Fruit fly (Drosophila melanogaster) whole organism, embryonic: Measurements from ENCODE around the gene Tps1.
A peak's percentile ranks its signal among the peaks of the same experiment; 100 is the strongest.

Experiments used
- Awh ChIP-seq: fragments of 200-800 bp; sonication (Bioruptor generic); IDR thresholded peaks from 2 replicates; pipeline ENCODE4, ENCODE4 v1.3.6; 2022; ENCODE audit warnings: missing biosample characterization, missing genetic modification characterization
- CG15269 ChIP-seq: fragments of 200-800 bp; sonication (Bioruptor generic); optimal IDR thresholded peaks from 2 replicates; lab custom pipeline; 2018; ENCODE audit warnings: missing biosample characterization, mild to moderate bottlenecking, missing genetic modification characterization, moderate library complexity
- CG15696 ChIP-seq: fragments of 200-800 bp; sonication (Bioruptor generic); optimal IDR thresholded peaks from 2 replicates; lab custom pipeline; 2019; ENCODE audit warnings: missing biosample characterization, mild to moderate bottlenecking, missing genetic modification characterization, moderate library complexity
- CG1647 ChIP-seq: fragments of 200-800 bp; sonication (Bioruptor generic); optimal IDR thresholded peaks from 3 replicates; lab custom pipeline; 2016; ENCODE audit warnings: missing biosample characterization, missing genetic modification characterization
- CG16813 ChIP-seq: fragments of 200-800 bp; sonication (Bioruptor generic); IDR thresholded peaks from 3 replicates; pipeline ENCODE4 v1.3.6; 2022; ENCODE audit warnings: missing biosample characterization, missing genetic modification characterization; ENCODE audit not compliant: partially characterized antibody
- CG17829 ChIP-seq: fragments of 200-800 bp; optimal IDR thresholded peaks from 2 replicates; lab custom pipeline; 2019; ENCODE audit warnings: missing biosample characterization, mild to moderate bottlenecking, missing genetic modification characterization, moderate library complexity
- CG1832 ChIP-seq: fragments of 200-800 bp; sonication (Bioruptor generic); optimal IDR thresholded peaks from 2 replicates; lab custom pipeline; 2017; ENCODE audit warnings: missing biosample characterization, mild to moderate bottlenecking, missing genetic modification characterization, inconsistent platforms
- CG2712 ChIP-seq: fragments of 200-800 bp; optimal IDR thresholded peaks from 3 replicates; lab custom pipeline; 2019; ENCODE audit warnings: missing biosample characterization, mild to moderate bottlenecking, missing genetic modification characterization, moderate library complexity
- CG4282 ChIP-seq: fragments of 200-800 bp; sonication (Bioruptor generic); optimal IDR thresholded peaks from 2 replicates; lab custom pipeline; 2016; ENCODE audit warnings: missing biosample characterization, missing genetic modification characterization
- CG4360 ChIP-seq: fragments of 200-800 bp; sonication (Bioruptor generic); IDR thresholded peaks from 2 replicates; pipeline ENCODE4 v1.3.6; 2022; ENCODE audit warnings: missing biosample characterization, missing genetic modification characterization
- CG7357 ChIP-seq: fragments of 200-800 bp; sonication (Bioruptor generic); IDR thresholded peaks from 3 replicates; pipeline ENCODE4 v1.3.6; 2022; ENCODE audit warnings: missing biosample characterization, missing genetic modification characterization
- CG7839 ChIP-seq: fragments of 200-800 bp; sonication (Bioruptor generic); optimal IDR thresholded peaks from 3 replicates; lab custom pipeline; 2018; ENCODE audit warnings: missing biosample characterization, mild to moderate bottlenecking, missing genetic modification characterization, moderate library complexity
- CG9727 ChIP-seq: fragments of 200-800 bp; sonication (Bioruptor generic); optimal IDR thresholded peaks from 3 replicates; lab custom pipeline; 2017; ENCODE audit warnings: missing biosample characterization, mild to moderate bottlenecking, missing genetic modification characterization
- Ets65A ChIP-seq: fragments of 200-800 bp; sonication (Bioruptor generic); peaks from one replicate; lab custom pipeline; 2016; ENCODE audit warnings: missing biosample characterization, missing genetic modification characterization
- H2.0 ChIP-seq: fragments of 200-800 bp; sonication (Bioruptor generic); IDR thresholded peaks from 2 replicates; pipeline ENCODE4 v1.3.6; 2022; ENCODE audit warnings: missing biosample characterization, missing genetic modification characterization
- Hand ChIP-seq: fragments of 200-800 bp; sonication (Bioruptor generic); optimal IDR thresholded peaks from 2 replicates; lab custom pipeline; 2017; ENCODE audit warnings: mild to moderate bottlenecking, missing biosample characterization, missing genetic modification reagents, missing genetic modification characterization
- Hey ChIP-seq: fragments of 200-800 bp; sonication (Bioruptor generic); optimal IDR thresholded peaks from 3 replicates; lab custom pipeline; 2018; ENCODE audit warnings: missing biosample characterization, mild to moderate bottlenecking, missing genetic modification characterization
- Lhr ChIP-seq: fragments of 200-800 bp; sonication (Bioruptor generic); optimal IDR thresholded peaks from 3 replicates; lab custom pipeline; 2017; ENCODE audit warnings: mild to moderate bottlenecking, missing biosample characterization, missing genetic modification reagents, missing genetic modification characterization
- Med ChIP-seq: fragments of 200-800 bp; sonication (Bioruptor generic); peaks from one replicate; lab custom pipeline; 2016; ENCODE audit warnings: missing biosample characterization, missing genetic modification characterization, mild to moderate bottlenecking, inconsistent platforms, moderate library complexity
- NFAT ChIP-seq: fragments of 200-800 bp; sonication (Bioruptor generic); IDR thresholded peaks from 2 replicates; pipeline ENCODE4 v1.3.6; 2022; ENCODE audit warnings: missing biosample characterization, missing genetic modification characterization
- Neu2 ChIP-seq: fragments of 200-800 bp; sonication (Bioruptor generic); optimal IDR thresholded peaks from 3 replicates; lab custom pipeline; 2016; ENCODE audit warnings: missing biosample characterization, missing genetic modification characterization, borderline replicate concordance
- Nf-YC ChIP-seq: fragments of 200-800 bp; optimal IDR thresholded peaks from 3 replicates; lab custom pipeline; 2019; ENCODE audit warnings: missing biosample characterization, mild to moderate bottlenecking, missing genetic modification characterization, moderate library complexity
- Oli ChIP-seq: fragments of 200-800 bp; sonication (Bioruptor generic); optimal IDR thresholded peaks from 2 replicates; lab custom pipeline; 2018; ENCODE audit warnings: missing biosample characterization, mild to moderate bottlenecking, missing genetic modification characterization, moderate library complexity
- Scr ChIP-seq: fragments of 200-800 bp; sonication (Bioruptor generic); IDR thresholded peaks from 2 replicates; pipeline ENCODE4 v1.3.6; 2022; ENCODE audit warnings: missing biosample characterization, missing genetic modification characterization; ENCODE audit not compliant: partially characterized antibody
- Xrp1 ChIP-seq: fragments of 200-800 bp; sonication (Bioruptor generic); IDR thresholded peaks from 2 replicates; pipeline ENCODE4 v1.3.6; 2022; ENCODE audit warnings: missing biosample characterization, missing genetic modification characterization
- abd-A ChIP-seq: fragments of 200-800 bp; sonication (Bioruptor generic); optimal IDR thresholded peaks from 3 replicates; lab custom pipeline; 2019; ENCODE audit warnings: missing biosample characterization, mild to moderate bottlenecking, missing genetic modification characterization, moderate library complexity
- ap ChIP-seq: fragments of 200-800 bp; sonication (Bioruptor generic); IDR thresholded peaks from 2 replicates; pipeline ENCODE4 v1.3.6; 2022; ENCODE audit warnings: missing biosample characterization, missing genetic modification characterization
- bsh ChIP-seq, 2 experiments: fragments of 200-800 bp; sonication (Bioruptor generic); optimal IDR thresholded peaks; 2 replicates each; lab custom pipeline; 2017 to 2018; ENCODE audit warnings: mild to moderate bottlenecking in 2 of 2, missing biosample characterization in 2 of 2, missing genetic modification characterization in 2 of 2, moderate library complexity in 1 of 2
- cad ChIP-seq: fragments of >200 bp; optimal IDR thresholded peaks from 2 replicates; lab custom pipeline; 2017; ENCODE audit warnings: missing biosample characterization, missing genetic modification characterization
- gce ChIP-seq: fragments of 200-800 bp; sonication (Bioruptor generic); IDR thresholded peaks from 3 replicates; pipeline ENCODE4 v1.3.6; 2022; ENCODE audit warnings: missing biosample characterization, missing genetic modification characterization
- gcm ChIP-seq: fragments of 200-800 bp; sonication (Bioruptor generic); optimal IDR thresholded peaks from 2 replicates; lab custom pipeline; 2019; ENCODE audit warnings: missing biosample characterization, mild to moderate bottlenecking, missing genetic modification characterization, moderate library complexity
- gem ChIP-seq: fragments of 200-800 bp; sonication (Bioruptor generic); optimal IDR thresholded peaks from 2 replicates; lab custom pipeline; 2019; ENCODE audit warnings: missing biosample characterization, mild to moderate bottlenecking, missing genetic modification characterization, moderate library complexity
- gro ChIP-seq: fragments of 200-800 bp; sonication (Bioruptor generic); optimal IDR thresholded peaks from 2 replicates; lab custom pipeline; 2016; ENCODE audit warnings: missing biosample characterization, missing genetic modification characterization
- gsb-n ChIP-seq: fragments of 200-800 bp; sonication (Bioruptor generic); optimal IDR thresholded peaks from 3 replicates; lab custom pipeline; 2018; ENCODE audit warnings: missing biosample characterization, mild to moderate bottlenecking, missing genetic modification characterization
- hbn ChIP-seq: fragments of 200-800 bp; sonication (Bioruptor generic); IDR thresholded peaks from 2 replicates; pipeline ENCODE4 v1.3.6; 2022; ENCODE audit warnings: missing biosample characterization, missing genetic modification characterization; ENCODE audit not compliant: partially characterized antibody
- kah ChIP-seq: fragments of 200-800 bp; sonication (Bioruptor generic); optimal IDR thresholded peaks from 2 replicates; lab custom pipeline; 2018; ENCODE audit warnings: missing biosample characterization, mild to moderate bottlenecking, missing genetic modification characterization
- nmo ChIP-seq: fragments of 200-800 bp; sonication (Bioruptor generic); optimal IDR thresholded peaks from 2 replicates; lab custom pipeline; 2018; ENCODE audit warnings: missing biosample characterization, mild to moderate bottlenecking, missing genetic modification characterization, moderate library complexity
- nom ChIP-seq: fragments of 200-800 bp; sonication (Bioruptor generic); optimal IDR thresholded peaks from 2 replicates; lab custom pipeline; 2017; ENCODE audit warnings: missing biosample characterization, missing genetic modification characterization, mild to moderate bottlenecking, moderate library complexity, missing genetic modification reagents
- phol ChIP-seq: fragments of 200-800 bp; sonication (Bioruptor generic); optimal IDR thresholded peaks from 3 replicates; lab custom pipeline; 2018; ENCODE audit warnings: missing biosample characterization, mild to moderate bottlenecking, missing genetic modification characterization, moderate library complexity
- prd ChIP-seq, 3 experiments: fragments of >200 bp in 2 of 3; fragments of 200-800 bp in 1 of 3; sonication (Bioruptor generic) in 1 of 3; optimal IDR thresholded peaks in 2 of 3; IDR thresholded peaks in 1 of 3; 2 replicates in 2 of 3; 3 replicates in 1 of 3; pipeline versions ENCODE4 v1.3.6 to Lab custom; 2017 to 2022; ENCODE audit warnings: missing biosample characterization in 1 of 3, missing genetic modification characterization in 1 of 3
- rib ChIP-seq: fragments of 200-800 bp; sonication (Bioruptor generic); IDR thresholded peaks from 2 replicates; pipeline ENCODE4 v1.3.6; 2022; ENCODE audit warnings: missing biosample characterization, missing genetic modification characterization
- sd ChIP-seq: fragments of 200-800 bp; sonication (Bioruptor generic); optimal IDR thresholded peaks from 3 replicates; lab custom pipeline; 2018; ENCODE audit warnings: missing biosample characterization, mild to moderate bottlenecking, missing genetic modification characterization, moderate library complexity
- sens ChIP-seq: fragments of 200-800 bp; sonication (Bioruptor generic); peaks from one replicate; lab custom pipeline; 2016; ENCODE audit warnings: missing biosample characterization, missing genetic modification characterization
- so ChIP-seq: fragments of 200-800 bp; sonication (Bioruptor generic); IDR thresholded peaks from 3 replicates; pipeline ENCODE4 v1.3.6; 2022; ENCODE audit warnings: missing biosample characterization, missing genetic modification characterization
- tup ChIP-seq: fragments of 200-800 bp; sonication (Bioruptor generic); optimal IDR thresholded peaks from 2 replicates; lab custom pipeline; 2016; ENCODE audit warnings: missing biosample characterization, mild to moderate bottlenecking, missing genetic modification characterization, moderate library complexity
- unpg ChIP-seq: fragments of 200-800 bp; sonication (Bioruptor generic); optimal IDR thresholded peaks from 3 replicates; lab custom pipeline; 2018; ENCODE audit warnings: missing biosample characterization, mild to moderate bottlenecking, missing genetic modification characterization, moderate library complexity
- zen2 ChIP-seq: fragments of 200-800 bp; sonication (Bioruptor generic); IDR thresholded peaks from 3 replicates; pipeline ENCODE4 v1.3.6; 2022; ENCODE audit warnings: missing biosample characterization, missing genetic modification characterization; ENCODE audit not compliant: partially characterized antibody

Tps1 gene

dm6 chr2L:4346619-4347310 lies 41.4 kb upstream of the Tps1 start (continued):
- peak; percentile 100 for TF ChIP-seq abd-A (tag; lab: Kevin White, UChicago)
- TF ChIP-seq CG9727, result no peak
- peak; percentile 92 for TF ChIP-seq gsb-n (tag; lab: Kevin White, UChicago)
- peak; percentile 47; the same call in 1 of the 2 replicates for TF ChIP-seq NFAT (GFP tag; lab: Robert Waterston, UW)
- no peak for TF ChIP-seq Awh (GFP tag; lab: Robert Waterston, UW)
- peak; percentile 30; the same call in 1 of the 3 replicates for TF ChIP-seq so
- TF ChIP-seq Hey, result peak; percentile 33
- no peak for TF ChIP-seq CG4282 (GFP tag; lab: Kevin White, UChicago)
- TF ChIP-seq CG1647 (GFP tag; lab: Kevin White, UChicago), result no peak
- peak; percentile 28; the same call in 1 of the 2 replicates for TF ChIP-seq hbn (GFP tag; lab: Robert Waterston, UW)
- peak; percentile 51 for TF ChIP-seq Neu2 (GFP tag; lab: Kevin White, UChicago)
- peak; percentile 62 for TF ChIP-seq Nf-YC (tag; lab: Kevin White, UChicago)
- TF ChIP-seq rib (GFP tag; lab: Robert Waterston, UW), result peak; percentile 35; the same call in 1 of the 2 replicates
- TF ChIP-seq CG16813 (GFP tag; lab: Robert Waterston, UW), result no peak
- TF ChIP-seq tup (GFP tag; lab: Kevin White, UChicago), result peak; percentile 34
- peak; percentile 13; the same call in 1 of the 3 replicates for TF ChIP-seq zen2
- TF ChIP-seq CG4360 (GFP tag; lab: Robert Waterston, UW), result 0 out of 2 replicates have a peak, but pooled peaks have one; percentile 6
- peak; percentile 18 for TF ChIP-seq gro (GFP tag; lab: Kevin White, UChicago)
- TF ChIP-seq Hand, result no peak
- TF ChIP-seq CG1832 (GFP tag; lab: Kevin White, UChicago), result peak; percentile 80
- no peak for TF ChIP-seq Lhr (GFP tag; lab: Kevin White, UChicago)
- TF ChIP-seq Scr (GFP tag; lab: Robert Waterston, UW), result 0 out of 2 replicates have a peak, but pooled peaks have one; percentile 9
- TF ChIP-seq cad (GFP tag; lab: Kevin White, UChicago), result peak; percentile 86
- TF ChIP-seq CG15269, result no peak
- TF ChIP-seq CG15696 (tag; lab: Kevin White, UChicago), result no peak
- TF ChIP-seq sd, result peak; percentile 90
- peak; percentile 28 for TF ChIP-seq gcm

- peak; percentile 2 for TF ChIP-seq CG17829 (tag; lab: Kevin White, UChicago)
- TF ChIP-seq bsh (GFP tag; optimal IDR thresholded peaks at IDR 0.05; lab: Kevin White, UChicago), result peak in 1 of 2 experiments; percentile 35
- peak; percentile 17 for TF ChIP-seq Oli
- TF ChIP-seq Med (GFP tag; lab: Kevin White, UChicago), result peak; percentile 8
- TF ChIP-seq CG15696 (tag; lab: Kevin White, UChicago), result peak; percentile 23
- TF ChIP-seq Xrp1 (GFP tag; lab: Robert Waterston, UW), result 0 out of 2 replicates have a peak, but pooled peaks have one; percentile 13
- TF ChIP-seq CG7839 (tag; lab: Kevin White, UChicago), result peak; percentile 0
- no peak for TF ChIP-seq prd (optimal IDR thresholded peaks at IDR 0.05; lab: Kevin White, UChicago)
- TF ChIP-seq prd (GFP tag; IDR thresholded peaks at IDR 0.05; lab: Robert Waterston, UW), result 0 out of 3 replicates have a peak, but pooled peaks have one; percentile 11
- TF ChIP-seq unpg (GFP tag; lab: Kevin White, UChicago), result peak; percentile 10
- TF ChIP-seq ap, result 0 out of 2 replicates have a peak, but pooled peaks have one; percentile 12
- TF ChIP-seq CG7357 (GFP tag; lab: Robert Waterston, UW), result 0 out of 3 replicates have a peak, but pooled peaks have one; percentile 8
- peak; percentile 47 for TF ChIP-seq nom
- peak; percentile 20 for TF ChIP-seq sens (GFP tag; lab: Kevin White, UChicago)
- TF ChIP-seq H2.0, result no peak
- TF ChIP-seq phol (tag; lab: Kevin White, UChicago), result peak; percentile 41
- no peak for TF ChIP-seq gcm
- TF ChIP-seq nmo (GFP tag; lab: Kevin White, UChicago), result peak; percentile 2
- TF ChIP-seq CG2712 (tag; lab: Kevin White, UChicago), result peak; percentile 36
- peak; percentile 82 for TF ChIP-seq Ets65A (GFP tag; lab: Kevin White, UChicago)
- TF ChIP-seq gce (GFP tag; lab: Robert Waterston, UW), result no peak
- TF ChIP-seq gem (tag; lab: Kevin White, UChicago), result peak; percentile 27
- TF ChIP-seq kah (GFP tag; lab: Kevin White, UChicago), result no peak
Observed at dm6 chr2L:4348545-4348944, 39.6 kb upstream of the Tps1 start.
